Worm (Caenorhabditis elegans) whole organism, L4 larva: ENCODE data around the gene M01E10.3.

Experiments used
- ZK337.2 ChIP-seq: fragments of 200-800 bp; sonication (Bioruptor generic); IDR thresholded peaks from 2 replicates; pipeline ENCODE4 v1.3.6; 2022; ENCODE audit warnings: missing genetic modification reagents, missing genetic modification characterization, missing compliant biosample characterization
- ZK546.5 ChIP-seq, 2 experiments: sonication (generic microtip); optimal IDR thresholded peaks; 2 replicates each; lab custom pipeline; 2017; ENCODE audit warnings: missing biosample characterization in 2 of 2, missing genetic modification characterization in 2 of 2
- duxl-1 ChIP-seq: sonication (generic microtip); optimal IDR thresholded peaks from 2 replicates; lab custom pipeline; 2016; ENCODE audit warnings: mild to moderate bottlenecking, missing genetic modification characterization, moderate library complexity, missing compliant biosample characterization; ENCODE audit not compliant: poor library complexity
- dve-1 ChIP-seq: sonication (generic microtip); optimal IDR thresholded peaks from 2 replicates; lab custom pipeline; 2017; ENCODE audit warnings: antibody characterized with exemption, mild to moderate bottlenecking, missing genetic modification characterization, missing compliant biosample characterization; ENCODE audit not compliant: insufficient read depth
- jun-1 ChIP-seq: fragments of 150-350 bp; optimal IDR thresholded peaks from 2 replicates; lab custom pipeline; 2014; ENCODE audit warnings: missing biosample characterization, missing genetic modification reagents, missing genetic modification characterization
- mdl-1 ChIP-seq, 2 experiments: fragments of 150-350 bp in 1 of 2; sonication (generic microtip) in 1 of 2; optimal IDR thresholded peaks; 2 replicates each; lab custom pipeline; 2014 to 2017; ENCODE audit warnings: missing biosample characterization in 2 of 2, missing genetic modification characterization in 2 of 2
- nhr-11 ChIP-seq: fragments of 150-350 bp; optimal IDR thresholded peaks from 2 replicates; lab custom pipeline; 2014; ENCODE audit warnings: missing biosample characterization, missing genetic modification characterization
- nhr-76 ChIP-seq: fragments of 150-350 bp; optimal IDR thresholded peaks from 2 replicates; lab custom pipeline; 2014; ENCODE audit warnings: missing biosample characterization, missing genetic modification characterization
- pqm-1 ChIP-seq: sonication (generic microtip); optimal IDR thresholded peaks from 2 replicates; lab custom pipeline; 2017; ENCODE audit warnings: missing biosample characterization, missing genetic modification characterization
- saeg-2 ChIP-seq: fragments of 200-800 bp; sonication (Bioruptor generic); IDR thresholded peaks from 2 replicates; pipeline ENCODE4 v1.3.6; 2022; ENCODE audit warnings: missing genetic modification reagents, missing genetic modification characterization, missing compliant biosample characterization
- skn-1 ChIP-seq: fragments of 150-350 bp; optimal IDR thresholded peaks from 2 replicates; lab custom pipeline; 2014; ENCODE audit warnings: missing biosample characterization, missing genetic modification characterization

ce11 chrIII:2053433-2053832, 551 bp downstream of the M01E10.3 start:
- no peak for TF ChIP-seq saeg-2 (GFP tag; lab: Robert Waterston, UW)
- TF ChIP-seq ZK546.5 (tag; optimal IDR thresholded peaks at IDR 0.05; lab: Kevin White, UChicago), result no peak
- no peak for TF ChIP-seq dve-1 (tag; lab: Kevin White, UChicago)
- peak; percentile 94 for TF ChIP-seq pqm-1
- TF ChIP-seq jun-1 (tag; lab: Kevin White, UChicago), result no peak
- no peak for TF ChIP-seq skn-1 (tag; lab: Kevin White, UChicago)
- no peak for TF ChIP-seq nhr-76 (tag; lab: Kevin White, UChicago)
- TF ChIP-seq duxl-1 (tag; lab: Kevin White, UChicago), result no peak
- TF ChIP-seq mdl-1 (tag; optimal IDR thresholded peaks at IDR 0.05; lab: Kevin White, UChicago), result no peak
- TF ChIP-seq ZK337.2 (GFP tag; lab: Robert Waterston, UW), result no peak
- no peak for TF ChIP-seq nhr-11
